Worm (Caenorhabditis elegans): ENCODE results near the gene cutl-5.

- TF ChIP-seq tab-1 (GFP tag; IDR thresholded peaks at IDR 0.05) (no peak), ref-1 (GFP tag; conservative IDR thresholded peaks at IDR 0.05) (no peak), T22C8.4 (GFP tag; IDR thresholded peaks at IDR 0.05) (no peak), cog-1 (tag; optimal IDR thresholded peaks at IDR 0.05) (no peak), ztf-29 (GFP tag; IDR thresholded peaks at IDR 0.05) (no peak), klf-2 (GFP tag; conservative IDR thresholded peaks at IDR 0.05) (no peak)
Observed at ce11 chrII:7090852-7091251, 24.9 kb downstream of the cutl-5 start.

Measured in whole organism, midembryonic.